Fruit fly (Drosophila melanogaster) whole organism, adult: ENCODE measurements around the gene Idh.

Experiments used
- CG11617 ChIP-seq: fragments of 200-800 bp; sonication (Bioruptor generic); optimal IDR thresholded peaks from 2 replicates; lab custom pipeline; 2017; ENCODE audit warnings: mild to moderate bottlenecking, missing biosample characterization, missing genetic modification reagents, missing genetic modification characterization
- CG12768 ChIP-seq: fragments of 200-800 bp; sonication (Bioruptor generic); optimal IDR thresholded peaks from 2 replicates; lab custom pipeline; 2017; ENCODE audit warnings: missing biosample characterization, missing genetic modification characterization, mild to moderate bottlenecking, moderate library complexity, missing genetic modification reagents
- CG14711 ChIP-seq: fragments of 200-800 bp; sonication (Bioruptor generic); optimal IDR thresholded peaks from 2 replicates; lab custom pipeline; 2018; ENCODE audit warnings: missing biosample characterization, mild to moderate bottlenecking, missing genetic modification characterization, moderate library complexity
- CG1620 ChIP-seq: fragments of 200-800 bp; sonication (Bioruptor generic); optimal IDR thresholded peaks from 2 replicates; lab custom pipeline; 2016; ENCODE audit warnings: missing biosample characterization, missing genetic modification characterization
- CG33017 ChIP-seq: fragments of 200-800 bp; sonication (Bioruptor generic); optimal IDR thresholded peaks from 2 replicates; lab custom pipeline; 2018; ENCODE audit warnings: missing biosample characterization, mild to moderate bottlenecking, missing genetic modification characterization, moderate library complexity
- CG5204 ChIP-seq: fragments of 200-800 bp; sonication (Bioruptor generic); optimal IDR thresholded peaks from 2 replicates; lab custom pipeline; 2016; ENCODE audit warnings: missing biosample characterization, missing genetic modification characterization
- CG7045 ChIP-seq: fragments of 200-800 bp; sonication (Bioruptor generic); optimal IDR thresholded peaks from 2 replicates; lab custom pipeline; 2017; ENCODE audit warnings: missing biosample characterization, mild to moderate bottlenecking, missing genetic modification characterization
- CG7101 ChIP-seq: fragments of 200-800 bp; sonication (Bioruptor generic); optimal IDR thresholded peaks from 2 replicates; lab custom pipeline; 2018; ENCODE audit warnings: missing biosample characterization, mild to moderate bottlenecking, missing genetic modification characterization, moderate library complexity
- Clk ChIP-seq: fragments of 200-800 bp; sonication (Bioruptor generic); optimal IDR thresholded peaks from 2 replicates; lab custom pipeline; 2017; ENCODE audit warnings: missing biosample characterization, missing genetic modification characterization
- Crg-1 ChIP-seq: fragments of 200-800 bp; sonication (Bioruptor generic); optimal IDR thresholded peaks from 2 replicates; lab custom pipeline; 2016; ENCODE audit warnings: missing biosample characterization, missing genetic modification characterization
- Hr96 ChIP-seq: fragments of 200-800 bp; sonication (Bioruptor generic); optimal IDR thresholded peaks from 2 replicates; lab custom pipeline; 2016; ENCODE audit warnings: missing biosample characterization, missing genetic modification characterization
- Mnt ChIP-seq: fragments of 200-800 bp; sonication (Bioruptor generic); optimal IDR thresholded peaks from 2 replicates; lab custom pipeline; 2016; ENCODE audit warnings: missing biosample characterization, mild to moderate bottlenecking, missing genetic modification characterization
- bab1 ChIP-seq: fragments of 200-800 bp; sonication (Bioruptor generic); optimal IDR thresholded peaks from 3 replicates; lab custom pipeline; 2019; ENCODE audit warnings: missing biosample characterization, mild to moderate bottlenecking, missing genetic modification characterization, moderate library complexity
- cic ChIP-seq: fragments of 200-800 bp; sonication (Bioruptor generic); optimal IDR thresholded peaks from 2 replicates; lab custom pipeline; 2017; ENCODE audit warnings: missing biosample characterization, mild to moderate bottlenecking, missing genetic modification characterization, moderate library complexity
- cnc ChIP-seq, 2 experiments: fragments of >200 bp; optimal IDR thresholded peaks; 2 replicates each; lab custom pipeline; 2017
- kay ChIP-seq: fragments of 200-800 bp; sonication (Bioruptor generic); peaks from one replicate; lab custom pipeline; 2016; ENCODE audit warnings: missing biosample characterization, missing genetic modification characterization, borderline replicate concordance
- ovo ChIP-seq: fragments of 200-800 bp; sonication (Bioruptor generic); optimal IDR thresholded peaks from 2 replicates; lab custom pipeline; 2016; ENCODE audit warnings: missing biosample characterization, missing genetic modification characterization
- pad ChIP-seq: fragments of 200-800 bp; sonication (Bioruptor generic); optimal IDR thresholded peaks from 3 replicates; lab custom pipeline; 2017; ENCODE audit warnings: missing biosample characterization, missing genetic modification characterization, mild to moderate bottlenecking, moderate library complexity, missing genetic modification reagents
- tj ChIP-seq: fragments of 200-800 bp; sonication (Bioruptor generic); optimal IDR thresholded peaks from 3 replicates; lab custom pipeline; 2017; ENCODE audit warnings: missing biosample characterization, mild to moderate bottlenecking, missing genetic modification characterization, moderate library complexity
- toe ChIP-seq: fragments of 200-800 bp; sonication (Bioruptor generic); optimal IDR thresholded peaks from 2 replicates; lab custom pipeline; 2016; ENCODE audit warnings: missing biosample characterization, missing genetic modification characterization

The Idh gene

DNA sequence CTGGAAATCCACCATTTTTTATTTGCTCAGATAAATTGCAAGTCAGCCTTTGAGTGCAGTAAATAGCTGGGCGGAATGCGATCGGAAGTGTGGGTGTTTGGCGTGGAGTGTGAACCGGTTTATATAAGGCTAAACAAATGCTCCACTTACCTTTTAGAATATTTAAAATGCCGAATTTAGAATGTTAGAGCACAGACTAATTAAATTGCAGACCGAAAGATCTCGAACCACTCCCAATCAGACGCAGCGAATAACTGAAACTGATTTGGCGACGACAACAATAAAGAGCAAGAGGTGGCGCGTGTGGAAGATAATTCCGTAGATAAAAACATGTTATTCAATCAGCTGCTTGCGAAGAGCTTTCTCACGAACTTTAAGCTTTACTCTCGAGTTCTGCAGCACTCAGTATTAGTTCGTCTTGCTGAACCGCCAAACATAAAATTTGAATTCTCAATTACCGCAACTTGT lies at the start of gene Idh:
Gene Idh (minus strand): TSS at position 264 of the 468 bp plus-strand sequence.
- TF ChIP-seq Mnt (GFP tag; lab: Kevin White, UChicago) = peak; percentile 63
- peak; percentile 36 for TF ChIP-seq pad (GFP tag; lab: Kevin White, UChicago)
- TF ChIP-seq Crg-1 (GFP tag; lab: Kevin White, UChicago) = peak; percentile 29
- TF ChIP-seq CG14711 = no peak
- TF ChIP-seq ovo = peak; percentile 44
- peak; percentile 34 for TF ChIP-seq CG1620 (GFP tag; lab: Kevin White, UChicago)
- peak; percentile 38 for TF ChIP-seq CG7101 (tag; lab: Kevin White, UChicago)
- TF ChIP-seq tj (GFP tag; lab: Kevin White, UChicago) = peak; percentile 71
- no peak for TF ChIP-seq CG5204 (GFP tag; lab: Kevin White, UChicago)
- TF ChIP-seq CG11617 = peak; percentile 59
- TF ChIP-seq Hr96 (GFP tag; lab: Kevin White, UChicago) = peak; percentile 41
- TF ChIP-seq CG7045 (GFP tag; lab: Kevin White, UChicago) = no peak
- peak; percentile 69 for TF ChIP-seq CG33017 (tag; lab: Kevin White, UChicago)
- TF ChIP-seq CG12768 = peak; percentile 1
- peak; percentile 71 to 78 for TF ChIP-seq cnc (optimal IDR thresholded peaks at IDR 0.05; lab: Kevin White, UChicago)
- TF ChIP-seq toe (GFP tag; lab: Kevin White, UChicago) = peak; percentile 46
- no peak for TF ChIP-seq Clk (GFP tag; lab: Kevin White, UChicago)
- peak; percentile 71 for TF ChIP-seq cic (GFP tag; lab: Kevin White, UChicago)
- TF ChIP-seq bab1 (GFP tag; lab: Kevin White, UChicago) = peak; percentile 80
- no peak for TF ChIP-seq kay (GFP tag; lab: Kevin White, UChicago)

DNA sequence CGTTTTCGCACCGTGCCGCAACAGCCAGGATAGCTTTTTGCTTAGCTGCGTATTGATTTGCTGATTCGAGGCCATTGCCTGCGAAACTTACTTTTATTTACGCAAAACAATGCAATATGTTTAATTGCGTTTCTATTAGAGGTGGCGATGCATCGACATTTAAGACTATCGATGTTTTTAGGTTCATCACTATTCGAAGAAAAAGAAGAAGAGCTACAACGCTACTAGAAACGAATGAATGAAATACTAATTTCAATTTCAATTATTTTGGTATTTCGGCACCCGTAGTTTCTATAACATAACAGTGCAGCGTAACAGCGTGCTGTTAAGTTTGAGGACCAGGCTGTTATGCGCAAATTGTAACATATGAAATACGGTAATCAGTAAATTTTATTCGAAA lies 44.4 kb upstream of the Idh start, which contains the start of the genes Tpt, mkg-p and CG13667:
Gene Tpt (minus strand): TSS at position 155 of the 400 bp plus-strand sequence.
Gene mkg-p (minus strand): TSS at position 155 of the 400 bp plus-strand sequence.
Gene CG13667 (plus strand): TSS at position 332 of the 400 bp plus-strand sequence.
- TF ChIP-seq kay (GFP tag; lab: Kevin White, UChicago) (no peak), Mnt (GFP tag; lab: Kevin White, UChicago) (peak; percentile 43), cnc (optimal IDR thresholded peaks at IDR 0.05; lab: Kevin White, UChicago) (no peak), bab1 (GFP tag; lab: Kevin White, UChicago) (peak; percentile 52), cic (GFP tag; lab: Kevin White, UChicago) (peak; percentile 55)

DNA sequence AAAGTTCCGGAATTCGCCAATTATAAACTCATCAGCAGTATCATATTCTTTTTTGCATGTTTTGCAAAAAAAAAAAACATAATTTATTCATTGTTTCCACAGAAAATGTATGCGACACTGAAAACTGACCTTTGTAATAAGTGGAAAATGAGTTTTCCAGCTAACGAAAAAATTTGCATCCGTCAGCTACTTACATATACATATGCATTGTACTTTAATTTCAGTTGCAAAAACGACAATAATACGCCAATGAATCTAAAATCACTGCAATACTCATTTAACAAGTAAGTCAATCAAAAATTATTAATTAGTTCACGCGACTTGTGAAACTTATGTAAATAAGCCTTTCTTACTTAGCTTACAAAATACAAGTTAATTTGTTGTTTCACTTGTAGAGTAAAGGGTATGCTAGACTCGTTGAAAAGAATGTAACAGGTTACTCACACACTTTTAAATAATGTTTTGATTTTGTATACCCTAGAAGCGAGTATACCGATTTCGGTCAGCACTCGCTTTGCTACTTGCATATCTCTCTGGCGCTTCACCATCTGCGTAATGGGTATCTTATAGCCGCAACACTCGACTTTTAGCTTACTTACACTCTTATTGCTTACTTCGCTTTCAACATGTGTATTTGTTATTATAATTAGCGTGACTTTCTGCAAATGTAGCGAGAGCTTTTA lies 38.2 kb upstream of the Idh start:
- TF ChIP-seq bab1 (GFP tag; lab: Kevin White, UChicago) = peak; percentile 96
- peak; percentile 48 for TF ChIP-seq CG5204 (GFP tag; lab: Kevin White, UChicago)
- TF ChIP-seq Hr96 (GFP tag; lab: Kevin White, UChicago) = no peak
- peak; percentile 13 for TF ChIP-seq CG7045 (GFP tag; lab: Kevin White, UChicago)
- TF ChIP-seq kay (GFP tag; lab: Kevin White, UChicago) = peak; percentile 21
- TF ChIP-seq ovo = no peak
- peak; percentile 68 for TF ChIP-seq CG11617
- TF ChIP-seq tj (GFP tag; lab: Kevin White, UChicago) = peak; percentile 95
- peak; percentile 87 for TF ChIP-seq CG7101 (tag; lab: Kevin White, UChicago)
- peak; percentile 74 for TF ChIP-seq CG12768
- TF ChIP-seq CG14711 = peak; percentile 86
- no peak for TF ChIP-seq Mnt (GFP tag; lab: Kevin White, UChicago)
- TF ChIP-seq Clk (GFP tag; lab: Kevin White, UChicago) = no peak
- TF ChIP-seq Crg-1 (GFP tag; lab: Kevin White, UChicago) = peak; percentile 60
- peak; percentile 36 for TF ChIP-seq cic (GFP tag; lab: Kevin White, UChicago)
- TF ChIP-seq cnc (optimal IDR thresholded peaks at IDR 0.05; lab: Kevin White, UChicago) = no peak
- peak; percentile 85 for TF ChIP-seq CG33017 (tag; lab: Kevin White, UChicago)
- peak; percentile 48 for TF ChIP-seq CG1620 (GFP tag; lab: Kevin White, UChicago)
- TF ChIP-seq toe (GFP tag; lab: Kevin White, UChicago) = no peak
- TF ChIP-seq pad (GFP tag; lab: Kevin White, UChicago) = peak; percentile 71

DNA sequence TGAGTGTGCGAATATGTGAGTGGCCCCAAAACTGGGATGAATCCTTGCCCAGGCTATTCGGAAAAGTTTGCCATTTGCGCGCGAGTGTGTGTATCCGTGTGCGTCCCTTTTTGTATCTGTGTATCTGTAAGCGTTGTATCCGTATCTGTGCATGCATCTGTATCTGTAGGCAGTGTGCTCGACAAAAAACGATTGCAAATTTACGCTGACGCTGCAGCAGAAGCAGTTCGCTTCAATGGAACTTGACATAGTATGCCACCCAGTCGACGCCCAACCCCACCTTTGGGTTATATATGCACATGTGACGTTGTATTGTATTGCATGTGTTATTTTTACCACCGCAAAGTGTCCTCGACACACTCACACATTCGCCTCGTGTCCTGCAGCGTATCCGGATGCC lies 35.5 kb upstream of the Idh start:
- peak; percentile 95 for TF ChIP-seq tj (GFP tag; lab: Kevin White, UChicago)
- TF ChIP-seq toe (GFP tag; lab: Kevin White, UChicago) = no peak

DNA sequence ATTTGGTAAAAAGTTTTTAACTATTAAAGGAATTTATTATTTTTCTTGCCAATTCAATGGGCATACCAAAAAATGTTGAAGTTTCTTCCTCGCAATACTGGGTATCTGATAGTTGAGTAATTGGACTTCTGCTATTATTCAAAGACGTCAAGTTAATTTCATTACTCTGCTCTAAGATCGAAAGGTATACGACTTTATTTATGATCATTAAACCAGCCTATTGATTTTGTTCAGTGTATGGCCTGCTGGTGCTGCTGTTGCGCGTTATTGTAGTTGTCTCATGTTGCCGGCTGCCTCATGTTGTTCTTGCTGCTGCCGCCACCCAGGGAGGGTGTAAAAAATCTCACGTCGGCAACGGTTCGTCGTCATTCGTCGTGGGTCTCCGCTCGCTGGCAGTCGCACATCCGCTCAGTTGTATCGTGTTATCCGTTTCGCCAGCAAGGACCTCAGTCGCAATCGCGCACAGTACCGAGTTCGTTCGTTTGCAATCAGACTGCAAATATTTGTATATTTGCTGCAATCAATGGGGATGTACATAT lies 35.0 kb upstream of the Idh start, which contains the start of gene CG7120:
Gene CG7120 (plus strand): TSS at position 371 of the 539 bp plus-strand sequence.
- no peak for TF ChIP-seq toe (GFP tag; lab: Kevin White, UChicago)
- TF ChIP-seq Hr96 (GFP tag; lab: Kevin White, UChicago) = peak; percentile 8
- peak; percentile 2 for TF ChIP-seq cic (GFP tag; lab: Kevin White, UChicago)

DNA sequence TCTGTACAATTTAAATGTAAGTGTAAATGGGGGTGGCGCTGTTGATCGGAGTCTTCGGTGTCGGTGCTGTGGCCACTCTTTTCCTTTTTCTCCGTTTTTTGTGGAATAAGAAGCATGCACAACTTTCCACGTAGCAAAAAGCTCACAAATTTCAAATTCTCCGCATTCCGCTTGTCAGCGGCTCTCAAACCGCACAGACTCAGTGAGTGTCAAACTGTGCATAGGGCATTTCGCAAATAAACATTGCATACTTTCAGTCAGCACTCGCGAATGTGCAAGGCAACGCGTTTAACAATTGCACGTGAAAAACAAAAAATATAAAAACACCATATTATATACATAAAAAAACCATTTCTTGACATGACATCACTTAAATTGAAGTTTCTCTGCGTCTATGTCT lies 34.2 kb upstream of the Idh start:
- no peak for TF ChIP-seq Mnt (GFP tag; lab: Kevin White, UChicago)
- TF ChIP-seq Hr96 (GFP tag; lab: Kevin White, UChicago) = no peak
- TF ChIP-seq tj (GFP tag; lab: Kevin White, UChicago) = no peak
- TF ChIP-seq kay (GFP tag; lab: Kevin White, UChicago) = no peak
- no peak for TF ChIP-seq CG11617
- TF ChIP-seq CG7045 (GFP tag; lab: Kevin White, UChicago) = no peak
